Worm (Caenorhabditis elegans) whole organism, L2 larva: Measurements from ENCODE around the gene C48B4.11.

Source experiments
- aly-2 ChIP-seq: fragments of 150-350 bp; optimal IDR thresholded peaks from 2 replicates; lab custom pipeline; 2014; ENCODE audit warnings: missing biosample characterization, missing genetic modification characterization
- mdl-1 ChIP-seq, 2 experiments: fragments of 150-350 bp in 1 of 2; sonication (generic microtip) in 1 of 2; optimal IDR thresholded peaks; 2 replicates each; lab custom pipeline; 2017; ENCODE audit warnings: missing biosample characterization in 2 of 2, missing genetic modification characterization in 2 of 2
- nhr-77 ChIP-seq: fragments of 150-350 bp; optimal IDR thresholded peaks from 2 replicates; lab custom pipeline; 2014; ENCODE audit warnings: missing biosample characterization, missing genetic modification characterization
- sma-9 ChIP-seq, 2 experiments: fragments of 150-350 bp in 1 of 2; sonication (generic microtip) in 1 of 2; optimal IDR thresholded peaks; 2 replicates each; lab custom pipeline; 2014 to 2016; ENCODE audit warnings: missing genetic modification characterization in 2 of 2, mild to moderate bottlenecking in 1 of 2, missing biosample characterization in 1 of 2, missing compliant biosample characterization in 1 of 2, missing genetic modification reagents in 1 of 2, moderate library complexity in 1 of 2
- unc-39 ChIP-seq: fragments of 150-350 bp; optimal IDR thresholded peaks from 2 replicates; lab custom pipeline; 2014; ENCODE audit warnings: missing biosample characterization, missing genetic modification characterization

The C48B4.11 gene

DNA sequence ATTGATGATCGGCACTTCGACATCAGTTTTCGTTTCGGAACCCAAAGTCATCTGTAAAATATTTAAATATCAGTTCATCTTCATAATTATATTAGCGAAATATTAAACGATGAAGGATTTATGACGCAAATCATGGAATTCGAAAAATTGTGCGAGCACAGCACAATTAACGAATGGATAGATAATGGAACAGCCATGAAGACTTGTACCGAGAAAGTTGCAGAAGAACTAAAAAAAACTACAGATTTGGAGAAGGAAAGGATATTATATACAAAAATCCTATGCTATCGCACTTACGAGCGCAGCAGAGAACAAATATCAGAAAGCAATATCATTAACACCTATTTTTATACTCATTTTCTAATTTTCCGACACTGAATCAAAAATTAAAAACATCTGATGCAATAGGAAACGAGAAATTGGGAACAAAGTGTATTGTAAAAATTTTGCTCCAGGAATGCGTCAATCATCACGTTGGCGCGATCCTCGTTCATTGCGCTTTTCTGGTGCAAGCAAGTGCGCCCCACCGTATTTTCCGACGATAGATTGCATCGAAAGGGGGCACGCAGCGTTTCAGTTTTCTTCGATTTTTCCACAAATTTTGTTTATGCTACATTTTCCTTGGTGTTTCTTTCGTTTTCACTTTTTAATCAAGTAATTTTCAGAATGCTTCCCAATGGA is 44.4 kb downstream of the C48B4.11 start, which contains the start of the genes clu-1 and prp-40 (continued):
- peak; percentile 84 for TF ChIP-seq sma-9 (GFP tag; optimal IDR thresholded peaks at IDR 0.05; lab: Kevin White, UChicago)
- TF ChIP-seq sma-9 (tag; optimal IDR thresholded peaks at IDR 0.05; lab: Kevin White, UChicago), result no peak

DNA sequence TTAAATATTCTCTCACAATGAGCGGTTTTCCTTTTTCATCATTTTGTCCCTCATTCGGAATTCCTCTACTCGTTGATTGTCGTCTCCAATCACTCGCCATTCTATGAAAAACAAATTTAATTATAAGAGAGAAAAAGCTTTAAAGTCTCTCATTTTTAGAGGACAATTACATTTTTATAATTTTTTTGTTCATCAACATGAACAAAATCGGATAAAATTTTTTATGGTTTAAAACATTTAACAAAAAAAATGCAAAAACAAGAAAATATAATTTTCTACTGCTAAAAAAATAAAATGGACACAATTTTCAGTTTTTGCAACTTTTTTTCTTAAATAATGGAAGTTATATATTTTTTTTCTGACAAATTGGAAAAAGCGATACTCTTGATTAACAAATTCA is 49.8 kb downstream of the C48B4.11 start, which contains the start of gene F55H2.7:
Gene F55H2.7 (minus strand): TSS at position 101 of the 400 bp plus-strand sequence.
- TF ChIP-seq mdl-1 (tag; optimal IDR thresholded peaks at IDR 0.05; lab: Kevin White, UChicago) (no peak), nhr-77 (tag; lab: Kevin White, UChicago) (no peak), aly-2 (tag; lab: Kevin White, UChicago) (no peak), unc-39 (no peak)
